Worm (Caenorhabditis elegans) whole organism, L1 larva: ENCODE measurements around the gene Y50D7A.1.

ENCODE experiments used
- fkh-10 ChIP-seq: sonication (generic microtip); optimal IDR thresholded peaks from 2 replicates; lab custom pipeline; 2017; ENCODE audit warnings: missing biosample characterization, missing genetic modification reagents, missing genetic modification characterization
- nhr-11 ChIP-seq: fragments of 150-350 bp; optimal IDR thresholded peaks from 2 replicates; lab custom pipeline; 2014; ENCODE audit warnings: missing biosample characterization, missing genetic modification characterization
- nhr-47 ChIP-seq: sonication (generic microtip); optimal IDR thresholded peaks from 2 replicates; lab custom pipeline; 2016; ENCODE audit warnings: mild to moderate bottlenecking, missing genetic modification characterization, moderate library complexity, missing compliant biosample characterization
- unc-130 ChIP-seq: fragments of 150-350 bp; optimal IDR thresholded peaks from 2 replicates; lab custom pipeline; 2017; ENCODE audit warnings: missing biosample characterization, missing genetic modification characterization, inconsistent platforms

DNA sequence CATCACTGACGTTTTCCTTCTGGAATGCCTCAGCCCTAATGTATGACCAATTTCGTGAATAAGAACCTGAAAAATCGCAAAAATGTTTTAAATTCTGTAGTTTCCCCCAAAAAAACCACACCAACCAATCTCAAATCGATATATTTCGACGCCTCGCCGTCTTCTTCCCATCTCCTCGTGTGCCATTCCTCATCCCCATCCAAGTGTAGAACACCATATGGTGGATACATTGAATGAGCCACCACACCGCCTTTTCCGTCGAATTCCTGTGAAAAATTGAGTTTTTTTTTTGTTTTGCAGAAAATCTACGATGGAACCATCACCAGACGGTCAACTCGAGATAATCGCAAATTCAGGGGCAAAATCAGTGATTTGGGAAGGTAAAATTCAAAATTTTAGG lies at the start of gene Y50D7A.1:
- TF ChIP-seq nhr-47 (tag; lab: Kevin White, UChicago): no peak
- no peak for TF ChIP-seq fkh-10 (GFP tag; lab: Kevin White, UChicago)
- no peak for TF ChIP-seq nhr-11 (tag; lab: Kevin White, UChicago)
- TF ChIP-seq unc-130 (tag; lab: Kevin White, UChicago): no peak
